Worm (Caenorhabditis elegans) whole organism, L4 larva: ENCODE data around the gene C27B7.2.

Experiments used
- D1046.2 ChIP-seq: fragments of 200-800 bp; sonication (Bioruptor generic); IDR thresholded peaks from 2 replicates; pipeline ENCODE4 v1.3.6; 2022; ENCODE audit warnings: missing genetic modification characterization, missing compliant biosample characterization
- F10B5.3 ChIP-seq: sonication (generic microtip); optimal IDR thresholded peaks from 2 replicates; lab custom pipeline; 2016; ENCODE audit warnings: mild to moderate bottlenecking, missing genetic modification characterization, missing compliant biosample characterization
- F26F4.8 ChIP-seq: fragments of 200-800 bp; sonication (Bioruptor generic); conservative IDR thresholded peaks from 2 replicates; pipeline ENCODE4 v1.3.6; 2022; ENCODE audit warnings: missing genetic modification characterization, missing compliant biosample characterization
- F49E8.2 ChIP-seq: sonication (generic microtip); optimal IDR thresholded peaks from 2 replicates; lab custom pipeline; 2016; ENCODE audit warnings: missing compliant biosample characterization, mild to moderate bottlenecking, missing genetic modification characterization, borderline replicate concordance
- R02D3.7 ChIP-seq: fragments of 150-350 bp; sonication (generic microtip); optimal IDR thresholded peaks from 3 replicates; lab custom pipeline; 2014; ENCODE audit warnings: missing biosample characterization, missing genetic modification characterization
- T26A8.4 ChIP-seq: fragments of 200-800 bp; sonication (Bioruptor generic); IDR thresholded peaks from 2 replicates; pipeline ENCODE4 v1.3.6; 2022; ENCODE audit warnings: missing genetic modification characterization, missing compliant biosample characterization
- Y5F2A.4 ChIP-seq: fragments of 200-800 bp; sonication (Bioruptor generic); optimal IDR thresholded peaks from 2 replicates; lab custom pipeline; 2018; ENCODE audit warnings: mild to moderate bottlenecking, missing genetic modification characterization, missing compliant biosample characterization
- ZK546.5 ChIP-seq, 2 experiments: sonication (generic microtip); optimal IDR thresholded peaks; 2 replicates each; lab custom pipeline; 2017; ENCODE audit warnings: missing biosample characterization in 2 of 2, missing genetic modification characterization in 2 of 2
- ama-1 ChIP-seq: fragments of 150-350 bp; optimal IDR thresholded peaks from 2 replicates; lab custom pipeline; 2014; ENCODE audit warnings: inconsistent platforms, mixed read lengths
- ceh-28 ChIP-seq: fragments of 150-350 bp; optimal IDR thresholded peaks from 2 replicates; lab custom pipeline; 2014; ENCODE audit warnings: missing biosample characterization, missing genetic modification reagents, missing genetic modification characterization
- ceh-62 ChIP-seq: sonication (generic microtip); optimal IDR thresholded peaks from 2 replicates; lab custom pipeline; 2017; ENCODE audit warnings: missing biosample characterization, missing genetic modification characterization
- ces-1 ChIP-seq: fragments of 150-350 bp; sonication (generic microtip); optimal IDR thresholded peaks from 4 replicates; lab custom pipeline; 2014; ENCODE audit warnings: missing biosample characterization, missing genetic modification reagents, missing genetic modification characterization
- ctbp-1 ChIP-seq: fragments of 200-800 bp; sonication (Bioruptor generic); IDR thresholded peaks from 2 replicates; pipeline ENCODE4 v1.3.6; 2022; ENCODE audit warnings: missing genetic modification reagents, missing genetic modification characterization, missing compliant biosample characterization
- daf-12 ChIP-seq: fragments of 150-350 bp; optimal IDR thresholded peaks from 2 replicates; lab custom pipeline; 2014; ENCODE audit warnings: missing biosample characterization, missing genetic modification reagents, missing genetic modification characterization
- daf-16 ChIP-seq, 3 experiments: sonication (generic microtip); optimal IDR thresholded peaks; 2 replicates each; lab custom pipeline; 2016 to 2017; ENCODE audit warnings: missing genetic modification characterization in 3 of 3, missing genetic modification reagents in 3 of 3, mild to moderate bottlenecking in 2 of 3, missing compliant biosample characterization in 2 of 3, missing biosample characterization in 1 of 3, moderate library complexity in 1 of 3
- daf-8 ChIP-seq: fragments of 200-800 bp; sonication (Bioruptor generic); IDR thresholded peaks from 2 replicates; pipeline ENCODE4 v1.3.6; 2022; ENCODE audit warnings: missing genetic modification characterization, missing compliant biosample characterization
- dmd-6 ChIP-seq: fragments of 200-800 bp; sonication (Bioruptor generic); IDR thresholded peaks from 2 replicates; pipeline ENCODE4 v1.3.6; 2022; ENCODE audit warnings: missing genetic modification reagents, missing genetic modification characterization, missing compliant biosample characterization
- dpl-1 ChIP-seq: fragments of 150-350 bp; optimal IDR thresholded peaks from 2 replicates; lab custom pipeline; 2014; ENCODE audit warnings: missing biosample characterization, missing genetic modification reagents, missing genetic modification characterization
- duxl-1 ChIP-seq: sonication (generic microtip); optimal IDR thresholded peaks from 2 replicates; lab custom pipeline; 2016; ENCODE audit warnings: mild to moderate bottlenecking, missing genetic modification characterization, moderate library complexity, missing compliant biosample characterization; ENCODE audit not compliant: poor library complexity
- dve-1 ChIP-seq: sonication (generic microtip); optimal IDR thresholded peaks from 2 replicates; lab custom pipeline; 2017; ENCODE audit warnings: antibody characterized with exemption, mild to moderate bottlenecking, missing genetic modification characterization, missing compliant biosample characterization; ENCODE audit not compliant: insufficient read depth
- fkh-10 ChIP-seq: fragments of 150-350 bp; optimal IDR thresholded peaks from 2 replicates; lab custom pipeline; 2014; ENCODE audit warnings: missing biosample characterization, missing genetic modification reagents, missing genetic modification characterization
- hif-1 ChIP-seq, 2 experiments: sonication (generic microtip); optimal IDR thresholded peaks; 2 replicates each; lab custom pipeline; 2016 to 2017; ENCODE audit warnings: missing compliant biosample characterization in 2 of 2, missing genetic modification characterization in 2 of 2, missing genetic modification reagents in 2 of 2, missing genotype in 2 of 2, mild to moderate bottlenecking in 1 of 2
- hlh-11 ChIP-seq: fragments of 200-800 bp; sonication (Bioruptor generic); optimal IDR thresholded peaks from 2 replicates; lab custom pipeline; 2018; ENCODE audit warnings: mild to moderate bottlenecking, missing genetic modification characterization, missing compliant biosample characterization
- lim-7 ChIP-seq: fragments of 200-800 bp; sonication (Bioruptor generic); IDR thresholded peaks from 2 replicates; pipeline ENCODE4 v1.3.6; 2022; ENCODE audit warnings: missing genetic modification characterization, missing compliant biosample characterization
- lin-1 ChIP-seq: fragments of 200-800 bp; sonication (Bioruptor generic); IDR thresholded peaks from 2 replicates; pipeline ENCODE4 v1.3.6; 2022; ENCODE audit warnings: missing genetic modification reagents, missing genetic modification characterization, missing compliant biosample characterization
- lin-13 ChIP-seq: fragments of 150-350 bp; optimal IDR thresholded peaks from 2 replicates; lab custom pipeline; 2014; ENCODE audit warnings: missing biosample characterization, missing genetic modification reagents, missing genetic modification characterization
- lin-15B ChIP-seq: fragments of 150-350 bp; sonication (generic microtip); optimal IDR thresholded peaks from 3 replicates; lab custom pipeline; 2014; ENCODE audit warnings: missing biosample characterization, missing genetic modification characterization
- lin-29 ChIP-seq: fragments of 200-800 bp; sonication (Bioruptor generic); IDR thresholded peaks from 2 replicates; pipeline ENCODE4 v1.3.6; 2022; ENCODE audit warnings: missing genetic modification reagents, missing genetic modification characterization, missing compliant biosample characterization
- lin-38 ChIP-seq: fragments of 200-800 bp; sonication (Bioruptor generic); IDR thresholded peaks from 2 replicates; pipeline ENCODE4 v1.3.6; 2022; ENCODE audit warnings: missing genetic modification reagents, missing genetic modification characterization, missing compliant biosample characterization
- lsy-2 ChIP-seq, 2 experiments: fragments of 150-350 bp in 1 of 2; sonication (generic microtip) in 1 of 2; optimal IDR thresholded peaks; 2 replicates each; lab custom pipeline; 2014 to 2017; ENCODE audit warnings: missing biosample characterization in 2 of 2, missing genetic modification characterization in 2 of 2
- mep-1 ChIP-seq: fragments of 150-350 bp; sonication (generic microtip); optimal IDR thresholded peaks from 3 replicates; lab custom pipeline; 2014; ENCODE audit warnings: missing biosample characterization, missing genetic modification characterization
- mes-2 ChIP-seq: sonication (generic microtip); optimal IDR thresholded peaks from 2 replicates; lab custom pipeline; 2016; ENCODE audit warnings: missing genotype, mild to moderate bottlenecking, missing genetic modification characterization, missing compliant biosample characterization; ENCODE audit not compliant: poor library complexity, severe bottlenecking
- mxl-2 ChIP-seq: fragments of 200-800 bp; sonication (Bioruptor generic); conservative IDR thresholded peaks from 2 replicates; pipeline ENCODE4 v1.3.6; 2022; ENCODE audit warnings: missing genetic modification reagents, missing genetic modification characterization, missing compliant biosample characterization
- nhr-10 ChIP-seq: fragments of 150-350 bp; optimal IDR thresholded peaks from 2 replicates; lab custom pipeline; 2014; ENCODE audit warnings: missing biosample characterization, missing genetic modification characterization
- nhr-102 ChIP-seq: sonication (generic microtip); optimal IDR thresholded peaks from 2 replicates; lab custom pipeline; 2016; ENCODE audit warnings: mild to moderate bottlenecking, missing genetic modification characterization, moderate library complexity, missing compliant biosample characterization
- nhr-11 ChIP-seq: fragments of 150-350 bp; optimal IDR thresholded peaks from 2 replicates; lab custom pipeline; 2014; ENCODE audit warnings: missing biosample characterization, missing genetic modification characterization
- nhr-28 ChIP-seq: fragments of 150-350 bp; optimal IDR thresholded peaks from 2 replicates; lab custom pipeline; 2014; ENCODE audit warnings: missing biosample characterization, missing genetic modification characterization
- nhr-48 ChIP-seq: sonication (generic microtip); optimal IDR thresholded peaks from 2 replicates; lab custom pipeline; 2016; ENCODE audit warnings: mild to moderate bottlenecking, missing genetic modification characterization, missing compliant biosample characterization
- nhr-6 ChIP-seq: fragments of 150-350 bp; optimal IDR thresholded peaks from 2 replicates; lab custom pipeline; 2014; ENCODE audit warnings: missing biosample characterization, missing genetic modification characterization
- nhr-77 ChIP-seq: fragments of 150-350 bp; optimal IDR thresholded peaks from 2 replicates; lab custom pipeline; 2014; ENCODE audit warnings: missing biosample characterization, missing genetic modification characterization
- php-3 ChIP-seq: fragments of 200-800 bp; sonication (Bioruptor generic); IDR thresholded peaks from 2 replicates; pipeline ENCODE4 v1.3.6; 2022; ENCODE audit warnings: missing genetic modification reagents, missing genetic modification characterization, missing compliant biosample characterization
- pqm-1 ChIP-seq: sonication (generic microtip); optimal IDR thresholded peaks from 2 replicates; lab custom pipeline; 2017; ENCODE audit warnings: missing biosample characterization, missing genetic modification characterization
- rbr-2 ChIP-seq: sonication (generic microtip); optimal IDR thresholded peaks from 2 replicates; lab custom pipeline; 2016; ENCODE audit warnings: missing genotype, missing genetic modification characterization, missing compliant biosample characterization
- spr-3 ChIP-seq: fragments of 200-800 bp; sonication (Bioruptor generic); optimal IDR thresholded peaks from 2 replicates; lab custom pipeline; 2018; ENCODE audit warnings: mild to moderate bottlenecking, missing genetic modification characterization, missing compliant biosample characterization
- tag-97 ChIP-seq: fragments of 200-800 bp; sonication (Bioruptor generic); IDR thresholded peaks from 2 replicates; pipeline ENCODE4 v1.3.6; 2022; ENCODE audit warnings: missing genetic modification characterization, missing compliant biosample characterization
- tra-1 ChIP-seq: fragments of 200-800 bp; sonication (Bioruptor generic); IDR thresholded peaks from 2 replicates; pipeline ENCODE4 v1.3.6; 2022; ENCODE audit warnings: missing genetic modification reagents, missing genetic modification characterization, missing compliant biosample characterization
- unc-130 ChIP-seq: sonication (generic microtip); optimal IDR thresholded peaks from 2 replicates; lab custom pipeline; 2016; ENCODE audit warnings: missing genetic modification reagents, missing genetic modification characterization, missing compliant biosample characterization
- zip-2 ChIP-seq: fragments of 150-350 bp; optimal IDR thresholded peaks from 2 replicates; lab custom pipeline; 2014; ENCODE audit warnings: missing biosample characterization, missing genetic modification characterization
- ztf-7 ChIP-seq: fragments of 150-350 bp; optimal IDR thresholded peaks from 2 replicates; lab custom pipeline; 2014; ENCODE audit warnings: missing biosample characterization, missing genetic modification characterization

Gene C27B7.2

DNA sequence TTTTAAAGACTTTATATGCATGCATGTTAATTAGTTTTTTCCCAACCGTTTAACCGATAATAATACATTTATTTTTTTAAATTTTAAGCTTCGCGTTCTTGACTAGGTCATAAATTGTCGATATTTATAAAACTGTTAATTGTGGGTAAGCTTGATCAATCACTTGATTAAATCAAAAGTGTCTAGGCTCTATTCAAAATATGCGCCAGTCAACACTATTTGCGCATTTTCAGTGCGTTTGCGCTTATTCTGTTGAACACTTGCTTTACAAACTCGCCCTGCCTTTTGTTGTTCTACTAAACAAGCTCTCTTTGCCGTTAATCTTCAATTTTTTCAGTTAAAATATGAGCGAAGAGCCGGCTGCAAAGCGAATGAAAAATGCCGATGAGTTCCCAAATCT is 1.5 kb upstream of the C27B7.2 start, which contains the start of gene spr-2 (continued):
- peak; percentile 32 for TF ChIP-seq spr-3
- no peak for TF ChIP-seq ceh-28 (tag; lab: Kevin White, UChicago)
- TF ChIP-seq nhr-28 (tag; lab: Kevin White, UChicago): peak; percentile 38
- TF ChIP-seq daf-8 (GFP tag; lab: Robert Waterston, UW): no peak
- TF ChIP-seq unc-130: no peak
- TF ChIP-seq lin-1 (GFP tag; lab: Robert Waterston, UW): no peak
- TF ChIP-seq F49E8.2 (tag; lab: Kevin White, UChicago): no peak
- no peak for TF ChIP-seq nhr-10 (tag; lab: Kevin White, UChicago)
- peak in 1 of 2 experiments; percentile 88 for TF ChIP-seq lsy-2 (tag; optimal IDR thresholded peaks at IDR 0.05; lab: Kevin White, UChicago)
- no peak for TF ChIP-seq tra-1
- no peak for TF ChIP-seq lin-29 (GFP tag; lab: Robert Waterston, UW)
- no peak for TF ChIP-seq R02D3.7 (tag; lab: Kevin White, UChicago)
- no peak for TF ChIP-seq daf-12 (tag; lab: Kevin White, UChicago)
- peak; percentile 65 for TF ChIP-seq nhr-11 (tag; lab: Kevin White, UChicago)
- TF ChIP-seq nhr-77 (tag; lab: Kevin White, UChicago): no peak
- no peak for TF ChIP-seq ZK546.5 (tag; optimal IDR thresholded peaks at IDR 0.05; lab: Kevin White, UChicago)
- no peak for TF ChIP-seq F10B5.3 (tag; lab: Kevin White, UChicago)
- TF ChIP-seq lin-15B (tag; lab: Kevin White, UChicago): no peak
- no peak for TF ChIP-seq ceh-62 (tag; lab: Kevin White, UChicago)
- no peak for TF ChIP-seq mxl-2 (GFP tag; lab: Robert Waterston, UW)
- no peak for TF ChIP-seq Y5F2A.4 (GFP tag; lab: Kevin White, UChicago)
- peak; percentile 22 for TF ChIP-seq zip-2 (tag; lab: Kevin White, UChicago)
- no peak for TF ChIP-seq tag-97 (GFP tag; lab: Robert Waterston, UW)
- TF ChIP-seq php-3: no peak
- TF ChIP-seq lin-38 (GFP tag; lab: Robert Waterston, UW): peak; percentile 75
- no peak for TF ChIP-seq ctbp-1 (GFP tag; lab: Robert Waterston, UW)
- TF ChIP-seq lim-7 (GFP tag; lab: Robert Waterston, UW): no peak

DNA sequence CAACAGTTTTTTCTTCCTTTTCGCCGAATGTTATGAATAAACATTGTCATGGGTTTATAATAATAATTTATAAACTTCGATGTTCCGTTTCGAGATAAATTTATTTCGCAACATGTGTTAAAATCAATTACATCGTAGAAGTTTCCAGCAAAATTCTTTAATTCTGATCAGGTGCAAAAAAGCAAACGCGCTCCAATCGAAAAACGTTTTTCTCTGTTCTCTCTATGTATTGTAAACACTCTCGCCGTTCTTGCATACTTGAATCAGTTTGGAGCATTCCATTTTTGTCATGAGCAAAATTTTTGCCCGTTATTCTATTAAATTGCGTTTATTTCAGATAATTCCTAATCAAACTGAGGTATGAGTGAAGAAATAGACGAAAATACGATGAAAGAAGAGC is 1.1 kb downstream of the C27B7.2 start, which contains the start of gene rad-54.L2:
rad-54.L2 (plus strand) TSS at position 332 of the 400 bp plus-strand sequence.
- TF ChIP-seq nhr-77 (tag; lab: Kevin White, UChicago) (peak; percentile 46), duxl-1 (no peak), lsy-2 (tag; optimal IDR thresholded peaks at IDR 0.05; lab: Kevin White, UChicago) (peak in 1 of 2 experiments; percentile 82), T26A8.4 (GFP tag; lab: Robert Waterston, UW) (no peak), ztf-7 (tag; lab: Kevin White, UChicago) (peak; percentile 5), nhr-11 (tag; lab: Kevin White, UChicago) (peak; percentile 8), nhr-6 (tag; lab: Kevin White, UChicago) (peak; percentile 52), mep-1 (tag; lab: Kevin White, UChicago) (peak; percentile 76), nhr-48 (peak; percentile 35), D1046.2 (GFP tag; lab: Robert Waterston, UW) (no peak), ces-1 (GFP tag; lab: Kevin White, UChicago) (no peak), hlh-11 (tag; lab: Kevin White, UChicago) (peak; percentile 66), dpl-1 (GFP tag; lab: Kevin White, UChicago) (peak; percentile 59), dve-1 (tag; lab: Kevin White, UChicago) (peak; percentile 81), ama-1 (lab: Kevin White, UChicago) (peak; percentile 72), unc-130 (peak; percentile 24), pqm-1 (tag; lab: Kevin White, UChicago) (peak; percentile 12), fkh-10 (GFP tag; lab: Kevin White, UChicago) (peak; percentile 1), lin-13 (GFP tag; lab: Kevin White, UChicago) (peak; percentile 4), mes-2 (tag; lab: Kevin White, UChicago) (peak; percentile 79), lin-38 (GFP tag; lab: Robert Waterston, UW) (peak; percentile 87), nhr-28 (tag; lab: Kevin White, UChicago) (peak; percentile 59), nhr-102 (tag; lab: Kevin White, UChicago) (peak; percentile 32), hif-1 (tag; optimal IDR thresholded peaks at IDR 0.05; lab: Kevin White, UChicago) (peak in 1 of 2 experiments; percentile 26), F26F4.8 (no peak), rbr-2 (tag; lab: Kevin White, UChicago) (peak; percentile 60), dmd-6 (peak; percentile 41; the same call in 1 of the 2 replicates), daf-16 (GFP tag; optimal IDR thresholded peaks at IDR 0.05; lab: Kevin White, UChicago) (peak in 1 of 2 experiments; percentile 24), daf-16 (tag; optimal IDR thresholded peaks at IDR 0.05; lab: Kevin White, UChicago) (peak; percentile 88), lin-15B (tag; lab: Kevin White, UChicago) (peak; percentile 15)
